Worm (Caenorhabditis elegans) whole organism, young adult: ENCODE measurements around the gene ugt-66.

Experiments used
- B0261.1 ChIP-seq: sonication (generic microtip); optimal IDR thresholded peaks from 2 replicates; lab custom pipeline; 2016; ENCODE audit warnings: mild to moderate bottlenecking, missing genetic modification characterization, moderate library complexity, missing compliant biosample characterization
- D2030.7 ChIP-seq: fragments of 200-800 bp; sonication (Bioruptor generic); IDR thresholded peaks from 2 replicates; pipeline ENCODE4 v1.3.6; 2022; ENCODE audit warnings: missing genetic modification reagents, missing genetic modification characterization, missing compliant biosample characterization
- F57A8.1 ChIP-seq: fragments of 200-800 bp; sonication (Bioruptor generic); optimal IDR thresholded peaks from 2 replicates; lab custom pipeline; 2018; ENCODE audit warnings: mild to moderate bottlenecking, missing genetic modification characterization, moderate library complexity, missing compliant biosample characterization
- attf-5 ChIP-seq: fragments of 200-800 bp; sonication (Bioruptor generic); optimal IDR thresholded peaks from 2 replicates; lab custom pipeline; 2018; ENCODE audit warnings: mild to moderate bottlenecking, missing genetic modification characterization, missing compliant biosample characterization
- nhr-80 ChIP-seq: sonication (generic microtip); optimal IDR thresholded peaks from 2 replicates; lab custom pipeline; 2016; ENCODE audit warnings: missing genetic modification characterization, missing compliant biosample characterization
- snpc-4 ChIP-seq, 5 experiments: fragments of 150-350 bp in 1 of 5; sonication (generic microtip) in 4 of 5; optimal IDR thresholded peaks; 2 replicates each; lab custom pipeline; 2014 to 2018; ENCODE audit warnings: missing genetic modification characterization in 5 of 5, missing biosample characterization in 3 of 5, antibody characterized with exemption in 2 of 5, mild to moderate bottlenecking in 2 of 5, missing compliant biosample characterization in 2 of 5, missing genotype in 2 of 5, moderate library complexity in 2 of 5, missing genetic modification reagents in 1 of 5
- unc-130 ChIP-seq: sonication (generic microtip); optimal IDR thresholded peaks from 2 replicates; lab custom pipeline; 2016; ENCODE audit warnings: missing genetic modification reagents, missing genetic modification characterization, missing compliant biosample characterization
- zim-3 ChIP-seq: sonication (generic microtip); optimal IDR thresholded peaks from 2 replicates; lab custom pipeline; 2017; ENCODE audit warnings: mild to moderate bottlenecking, missing genetic modification characterization, moderate library complexity, missing compliant biosample characterization
- ztf-18 ChIP-seq: sonication (generic microtip); optimal IDR thresholded peaks from 2 replicates; lab custom pipeline; 2016; ENCODE audit warnings: missing genotype, mild to moderate bottlenecking, missing genetic modification characterization, missing compliant biosample characterization

- no peak for TF ChIP-seq unc-130
- TF ChIP-seq attf-5 (GFP tag; lab: Kevin White, UChicago) = peak; percentile 83
- TF ChIP-seq F57A8.1 (GFP tag; lab: Kevin White, UChicago) = no peak
- peak; percentile 72 for TF ChIP-seq D2030.7 (GFP tag; lab: Robert Waterston, UW)
- TF ChIP-seq ztf-18 (tag; lab: Kevin White, UChicago) = peak; percentile 83
- no peak for TF ChIP-seq B0261.1 (tag; lab: Kevin White, UChicago)
- peak; percentile 10 for TF ChIP-seq snpc-4 (GFP tag; optimal IDR thresholded peaks at IDR 0.05; lab: Kevin White, UChicago)
- peak; percentile 26 to 69 (median 42) for TF ChIP-seq snpc-4 (tag; optimal IDR thresholded peaks at IDR 0.05; lab: Kevin White, UChicago)
- TF ChIP-seq nhr-80 (tag; lab: Kevin White, UChicago) = peak; percentile 54
- TF ChIP-seq zim-3 (tag; lab: Kevin White, UChicago) = no peak
Measured at ce11 chrIII:6206161-6206853, 11.9 kb upstream of the ugt-66 start, which contains the start of the genes sna-3 and rps-3.
